Worm (Caenorhabditis elegans) whole organism, L2 larva: Measurements from ENCODE around the gene Y102A11A.2.

Experiments
- blmp-1 ChIP-seq: sonication (generic microtip); optimal IDR thresholded peaks from 2 replicates; lab custom pipeline; 2017; ENCODE audit warnings: missing genetic modification characterization, mild to moderate bottlenecking, missing compliant biosample characterization, antibody characterized with exemption, moderate library complexity; ENCODE audit not compliant: insufficient read depth
- lin-39 ChIP-seq: fragments of 150-350 bp; optimal IDR thresholded peaks from 2 replicates; lab custom pipeline; 2014; ENCODE audit warnings: missing biosample characterization, missing genetic modification reagents, missing genetic modification characterization
- mab-5 ChIP-seq: fragments of 150-350 bp; optimal IDR thresholded peaks from 2 replicates; lab custom pipeline; 2014; ENCODE audit warnings: missing biosample characterization, missing genetic modification characterization
- mbf-1 ChIP-seq: sonication (generic microtip); optimal IDR thresholded peaks from 2 replicates; lab custom pipeline; 2017; ENCODE audit warnings: missing biosample characterization, missing genetic modification characterization
- mdl-1 ChIP-seq, 2 experiments: fragments of 150-350 bp in 1 of 2; sonication (generic microtip) in 1 of 2; optimal IDR thresholded peaks; 2 replicates each; lab custom pipeline; 2017; ENCODE audit warnings: missing biosample characterization in 2 of 2, missing genetic modification characterization in 2 of 2
- nhr-129 ChIP-seq: fragments of 150-350 bp; optimal IDR thresholded peaks from 2 replicates; lab custom pipeline; 2014; ENCODE audit warnings: missing biosample characterization, missing genetic modification characterization
- nhr-21 ChIP-seq: fragments of 150-350 bp; optimal IDR thresholded peaks from 2 replicates; lab custom pipeline; 2014; ENCODE audit warnings: missing biosample characterization, missing genetic modification characterization
- snpc-4 ChIP-seq: fragments of 150-350 bp; optimal IDR thresholded peaks from 2 replicates; lab custom pipeline; 2014; ENCODE audit warnings: missing biosample characterization, missing genetic modification characterization
- unc-62 ChIP-seq: fragments of 150-350 bp; optimal IDR thresholded peaks from 2 replicates; lab custom pipeline; 2014; ENCODE audit warnings: missing biosample characterization, missing genetic modification reagents, missing genetic modification characterization
- ztf-11 ChIP-seq: sonication (generic microtip); optimal IDR thresholded peaks from 2 replicates; lab custom pipeline; 2017; ENCODE audit warnings: missing biosample characterization, missing genetic modification characterization

- TF ChIP-seq mbf-1 (tag; lab: Kevin White, UChicago) (no peak), nhr-129 (tag; lab: Kevin White, UChicago) (no peak), mdl-1 (tag; optimal IDR thresholded peaks at IDR 0.05; lab: Kevin White, UChicago) (no peak), lin-39 (tag; lab: Kevin White, UChicago) (no peak), nhr-21 (tag; lab: Kevin White, UChicago) (no peak), mab-5 (tag; lab: Kevin White, UChicago) (no peak), snpc-4 (tag; lab: Kevin White, UChicago) (no peak), blmp-1 (tag; lab: Kevin White, UChicago) (no peak), ztf-11 (tag; lab: Kevin White, UChicago) (no peak), unc-62 (GFP tag; lab: Kevin White, UChicago) (no peak)
These were observed 52.4 kb downstream of the Y102A11A.2 start for ce11 chrX:2078822-2079221.
